Fruit fly (Drosophila melanogaster): ENCODE data around the gene CG42831.

CG42831 gene

dm6 chr3L:10857515-10858023 lies 43.0 kb downstream of the CG42831 start (continued):
- TF ChIP-seq CG8944 (GFP tag; optimal IDR thresholded peaks at IDR 0.05) = peak; percentile 23
- peak; percentile 74 for TF ChIP-seq bbx (GFP tag; IDR thresholded peaks at IDR 0.05; ENCODE audit: partially characterized antibody)
- TF ChIP-seq slp2 (GFP tag; optimal IDR thresholded peaks at IDR 0.05) = peak; percentile 7
- TF ChIP-seq CG43689 (GFP tag; IDR thresholded peaks at IDR 0.05) = no peak
- peak; percentile 43 for TF ChIP-seq Hmr (GFP tag; optimal IDR thresholded peaks at IDR 0.05)
- no peak for TF ChIP-seq jumu (GFP tag; optimal IDR thresholded peaks at IDR 0.05)
- peak; percentile 52; the same call in 1 of the 3 replicates for TF ChIP-seq CG6791 (GFP tag; IDR thresholded peaks at IDR 0.05; ENCODE audit: partially characterized antibody)
- peak; percentile 43 for TF ChIP-seq CG2120 (GFP tag; optimal IDR thresholded peaks at IDR 0.05)
- no peak for TF ChIP-seq CG8281 (tag; optimal IDR thresholded peaks at IDR 0.05)
- no peak for TF ChIP-seq Vsx1 (GFP tag; optimal IDR thresholded peaks at IDR 0.05)
- no peak for TF ChIP-seq Xrp1 (GFP tag; IDR thresholded peaks at IDR 0.05)
- TF ChIP-seq CG32532 (GFP tag; IDR thresholded peaks at IDR 0.05) = peak; percentile 55; the same call in 1 of the 2 replicates
- no peak for TF ChIP-seq CG30020 (tag; optimal IDR thresholded peaks at IDR 0.05)
- peak; percentile 83 for TF ChIP-seq crol (GFP tag; IDR thresholded peaks at IDR 0.05)
- TF ChIP-seq CG9817 (tag; optimal IDR thresholded peaks at IDR 0.05) = no peak
- no peak for TF ChIP-seq maf-S (GFP tag; optimal IDR thresholded peaks at IDR 0.05)
- peak; percentile 42; the same call in 2 of the 3 replicates for TF ChIP-seq CG14050 (GFP tag; IDR thresholded peaks at IDR 0.05)
- TF ChIP-seq pum (GFP tag; optimal IDR thresholded peaks at IDR 0.05) = no peak
- peak; percentile 30 for TF ChIP-seq CG12299 (tag; optimal IDR thresholded peaks at IDR 0.05)
- TF ChIP-seq repo (GFP tag; optimal IDR thresholded peaks at IDR 0.05) = no peak
- peak; percentile 44 for TF ChIP-seq fd64A (GFP tag; optimal IDR thresholded peaks at IDR 0.05)
- TF ChIP-seq CG7963 (GFP tag; IDR thresholded peaks at IDR 0.05; ENCODE audit: partially characterized antibody) = peak; percentile 28; the same call in 1 of the 3 replicates
- TF ChIP-seq pho (GFP tag; optimal IDR thresholded peaks at IDR 0.05) = peak; percentile 35
- TF ChIP-seq Max (GFP tag; optimal IDR thresholded peaks at IDR 0.05) = peak; percentile 11
- TF ChIP-seq tna (GFP tag; IDR thresholded peaks at IDR 0.05; ENCODE audit: partially characterized antibody) = peak; percentile 82
- peak; percentile 4 for TF ChIP-seq CG13624 (GFP tag; optimal IDR thresholded peaks at IDR 0.05)
- TF ChIP-seq shn (GFP tag; optimal IDR thresholded peaks at IDR 0.05) = peak; percentile 40
- no peak for TF ChIP-seq CG10431 (GFP tag; optimal IDR thresholded peaks at IDR 0.05)
- peak; percentile 57; the same call in 1 of the 2 replicates for TF ChIP-seq Atf6 (GFP tag; IDR thresholded peaks at IDR 0.05)
- TF ChIP-seq Dip3 (GFP tag; optimal IDR thresholded peaks at IDR 0.05) = peak; percentile 46
- no peak for TF ChIP-seq phol (tag; optimal IDR thresholded peaks at IDR 0.05)
- peak; percentile 63 for TF ChIP-seq nom (GFP tag; optimal IDR thresholded peaks at IDR 0.05)
- TF ChIP-seq sob (GFP tag; IDR thresholded peaks at IDR 0.05) = peak; percentile 41; the same call in 1 of the 2 replicates
- peak; percentile 29 for TF ChIP-seq CG1603 (tag; optimal IDR thresholded peaks at IDR 0.05)
- peak; percentile 33 for TF ChIP-seq fd102C (GFP tag; optimal IDR thresholded peaks at IDR 0.05)
- TF ChIP-seq Trl (optimal IDR thresholded peaks at IDR 0.05) = peak in 1 of 2 experiments; percentile 63
- peak; percentile 34 for TF ChIP-seq Trl (GFP tag; optimal IDR thresholded peaks at IDR 0.05)
- TF ChIP-seq CG15479 (GFP tag; optimal IDR thresholded peaks at IDR 0.05) = peak; percentile 16
- TF ChIP-seq lilli (GFP tag; optimal IDR thresholded peaks at IDR 0.05) = peak; percentile 33
- peak; percentile 0 for TF ChIP-seq CG13424 (tag; optimal IDR thresholded peaks at IDR 0.05)
- peak; percentile 33 for TF ChIP-seq CG12391 (tag; optimal IDR thresholded peaks at IDR 0.05)
- TF ChIP-seq CG8290 (GFP tag; optimal IDR thresholded peaks at IDR 0.05) = no peak
- TF ChIP-seq CG8290 (tag; optimal IDR thresholded peaks at IDR 0.05) = peak; percentile 19 to 84
- TF ChIP-seq CG12942 (GFP tag; optimal IDR thresholded peaks at IDR 0.05) = no peak
- TF ChIP-seq unc-4 (GFP tag; IDR thresholded peaks at IDR 0.05; ENCODE audit: partially characterized antibody) = peak; percentile 37; the same call in 1 of the 2 replicates
- TF ChIP-seq btn (GFP tag; optimal IDR thresholded peaks at IDR 0.05) = peak; percentile 30
- no peak for TF ChIP-seq sc (optimal IDR thresholded peaks at IDR 0.05)
- no peak for TF ChIP-seq sc (GFP tag; optimal IDR thresholded peaks at IDR 0.05)
- TF ChIP-seq CG17186 (GFP tag; optimal IDR thresholded peaks at IDR 0.05) = no peak
- TF ChIP-seq CG11093 (GFP tag; IDR thresholded peaks at IDR 0.05) = no peak
- TF ChIP-seq Gsc (GFP tag; IDR thresholded peaks at IDR 0.05) = no peak

All from whole organism, embryonic.